Worm (Caenorhabditis elegans) whole organism, L4/young adult: ENCODE results near the gene lgc-55.

Source experiments
- W03F9.2 ChIP-seq: fragments of 150-350 bp; optimal IDR thresholded peaks from 2 replicates; lab custom pipeline; 2014; ENCODE audit warnings: missing biosample characterization, missing genetic modification characterization
- him-1 ChIP-seq: sonication (generic microtip); optimal IDR thresholded peaks from 2 replicates; lab custom pipeline; 2016; ENCODE audit warnings: missing genotype, missing genetic modification reagents, missing genetic modification characterization, missing compliant biosample characterization

DNA sequence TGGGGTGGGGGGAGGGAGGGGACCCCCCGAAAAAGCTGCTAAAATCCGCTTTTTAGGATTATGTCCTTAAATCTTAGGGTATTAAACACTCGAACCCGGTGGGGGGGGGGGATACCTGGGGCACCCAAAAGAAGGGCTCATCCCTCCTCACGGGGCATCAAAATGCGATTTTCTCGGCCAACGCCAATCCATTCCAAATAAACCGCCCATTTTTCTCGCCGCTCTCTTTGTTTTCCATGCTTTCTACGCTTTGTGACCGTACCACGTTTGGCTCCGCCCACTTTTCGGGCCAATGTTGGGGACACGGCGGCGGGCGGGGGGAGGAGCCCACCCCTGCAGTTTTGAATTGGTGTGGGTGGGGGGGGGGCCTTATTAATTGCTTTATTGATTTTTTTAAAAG is 38.7 kb downstream of the lgc-55 start:
- TF ChIP-seq W03F9.2 (tag; lab: Kevin White, UChicago) (no peak), him-1 (tag; lab: Kevin White, UChicago) (no peak)
